Worm (Caenorhabditis elegans) whole organism, late embryonic: ENCODE measurements around the gene F55A11.6.

ENCODE experiments used
- C08G9.2 ChIP-seq: sonication (generic microtip); optimal IDR thresholded peaks from 2 replicates; lab custom pipeline; 2016; ENCODE audit warnings: mild to moderate bottlenecking, missing genetic modification characterization, moderate library complexity, missing compliant biosample characterization
- C38D4.7 ChIP-seq: fragments of 200-800 bp; sonication (Bioruptor generic); optimal IDR thresholded peaks from 2 replicates; lab custom pipeline; 2018; ENCODE audit warnings: mild to moderate bottlenecking, missing genetic modification characterization, moderate library complexity, missing compliant biosample characterization
- F13H6.1 ChIP-seq: sonication (generic microtip); optimal IDR thresholded peaks from 2 replicates; lab custom pipeline; 2016; ENCODE audit warnings: missing genetic modification characterization, missing compliant biosample characterization
- K09A11.1 ChIP-seq: sonication (generic microtip); optimal IDR thresholded peaks from 2 replicates; lab custom pipeline; 2017; ENCODE audit warnings: antibody characterized with exemption, mild to moderate bottlenecking, missing genetic modification characterization, missing compliant biosample characterization; ENCODE audit not compliant: insufficient read depth
- T23F11.4 ChIP-seq: fragments of 200-800 bp; sonication (Bioruptor generic); optimal IDR thresholded peaks from 2 replicates; lab custom pipeline; 2018; ENCODE audit warnings: mild to moderate bottlenecking, missing genetic modification characterization, missing compliant biosample characterization
- Y22D7AL.16 ChIP-seq: sonication (generic microtip); optimal IDR thresholded peaks from 2 replicates; lab custom pipeline; 2016; ENCODE audit warnings: missing genetic modification characterization, missing compliant biosample characterization
- ahr-1 ChIP-seq: sonication (generic microtip); optimal IDR thresholded peaks from 2 replicates; lab custom pipeline; 2016; ENCODE audit warnings: missing genetic modification characterization, missing compliant biosample characterization
- ama-1 ChIP-seq: fragments of 150-350 bp; optimal IDR thresholded peaks from 2 replicates; lab custom pipeline; 2014
- ceh-14 ChIP-seq: sonication (generic microtip); optimal IDR thresholded peaks from 2 replicates; lab custom pipeline; 2016; ENCODE audit warnings: missing genotype, missing genetic modification characterization, missing compliant biosample characterization
- ceh-18 ChIP-seq: sonication (generic microtip); optimal IDR thresholded peaks from 2 replicates; lab custom pipeline; 2016; ENCODE audit warnings: missing genetic modification characterization, missing compliant biosample characterization
- ceh-2 ChIP-seq: sonication (generic microtip); optimal IDR thresholded peaks from 2 replicates; lab custom pipeline; 2016; ENCODE audit warnings: missing genotype, missing genetic modification characterization, missing compliant biosample characterization
- ceh-22 ChIP-seq: sonication (generic microtip); optimal IDR thresholded peaks from 2 replicates; lab custom pipeline; 2017; ENCODE audit warnings: missing biosample characterization, missing genetic modification characterization
- ceh-31 ChIP-seq: sonication (generic microtip); optimal IDR thresholded peaks from 2 replicates; lab custom pipeline; 2016; ENCODE audit warnings: missing genetic modification characterization, missing compliant biosample characterization
- ceh-6 ChIP-seq: fragments of 200-800 bp; sonication (Bioruptor generic); optimal IDR thresholded peaks from 2 replicates; lab custom pipeline; 2018; ENCODE audit warnings: mild to moderate bottlenecking, missing genetic modification characterization, missing compliant biosample characterization
- ceh-9 ChIP-seq: sonication (generic microtip); optimal IDR thresholded peaks from 2 replicates; lab custom pipeline; 2016; ENCODE audit warnings: mild to moderate bottlenecking, missing genetic modification characterization, inconsistent platforms, missing compliant biosample characterization
- che-1 ChIP-seq: sonication (generic microtip); optimal IDR thresholded peaks from 2 replicates; lab custom pipeline; 2016; ENCODE audit warnings: mild to moderate bottlenecking, missing genetic modification characterization, missing compliant biosample characterization
- dmd-4 ChIP-seq: sonication (generic microtip); optimal IDR thresholded peaks from 2 replicates; lab custom pipeline; 2016; ENCODE audit warnings: borderline replicate concordance, missing genetic modification characterization, missing compliant biosample characterization
- dve-1 ChIP-seq: sonication (generic microtip); optimal IDR thresholded peaks from 2 replicates; lab custom pipeline; 2017; ENCODE audit warnings: antibody characterized with exemption, mild to moderate bottlenecking, missing genetic modification characterization, missing compliant biosample characterization
- elt-2 ChIP-seq: sonication (generic microtip); optimal IDR thresholded peaks from 2 replicates; lab custom pipeline; 2016; ENCODE audit warnings: missing genetic modification reagents, missing genetic modification characterization, missing compliant biosample characterization
- gmeb-2 ChIP-seq: sonication (generic microtip); optimal IDR thresholded peaks from 2 replicates; lab custom pipeline; 2016; ENCODE audit warnings: missing genetic modification characterization, inconsistent platforms, missing compliant biosample characterization
- hlh-13 ChIP-seq: fragments of 200-800 bp; sonication (Bioruptor generic); optimal IDR thresholded peaks from 2 replicates; lab custom pipeline; 2018; ENCODE audit warnings: mild to moderate bottlenecking, missing genetic modification characterization, missing compliant biosample characterization
- hlh-30 ChIP-seq: sonication (generic microtip); optimal IDR thresholded peaks from 2 replicates; lab custom pipeline; 2017; ENCODE audit warnings: antibody characterized with exemption, missing genetic modification characterization, missing compliant biosample characterization; ENCODE audit not compliant: insufficient read depth
- hlh-8 ChIP-seq: sonication (generic microtip); optimal IDR thresholded peaks from 2 replicates; lab custom pipeline; 2016; ENCODE audit warnings: missing genotype, missing genetic modification characterization, missing compliant biosample characterization
- lim-6 ChIP-seq: sonication (generic microtip); optimal IDR thresholded peaks from 2 replicates; lab custom pipeline; 2016; ENCODE audit warnings: missing genetic modification characterization, missing compliant biosample characterization
- madf-2 ChIP-seq: sonication (generic microtip); optimal IDR thresholded peaks from 2 replicates; lab custom pipeline; 2017; ENCODE audit warnings: missing genetic modification characterization, missing compliant biosample characterization
- nfya-1 ChIP-seq: sonication (generic microtip); optimal IDR thresholded peaks from 2 replicates; lab custom pipeline; 2017; ENCODE audit warnings: missing genetic modification characterization, mild to moderate bottlenecking, missing compliant biosample characterization, antibody characterized with exemption, moderate library complexity
- nhr-11 ChIP-seq: fragments of 150-350 bp; optimal IDR thresholded peaks from 2 replicates; lab custom pipeline; 2014; ENCODE audit warnings: missing biosample characterization, missing genetic modification characterization
- odd-2 ChIP-seq: sonication (generic microtip); optimal IDR thresholded peaks from 2 replicates; lab custom pipeline; 2017; ENCODE audit warnings: antibody characterized with exemption, mild to moderate bottlenecking, missing genetic modification characterization, missing compliant biosample characterization
- pag-3 ChIP-seq: sonication (generic microtip); optimal IDR thresholded peaks from 2 replicates; lab custom pipeline; 2016; ENCODE audit warnings: missing compliant biosample characterization, missing genetic modification characterization, borderline replicate concordance
- pha-2 ChIP-seq: sonication (generic microtip); optimal IDR thresholded peaks from 2 replicates; lab custom pipeline; 2017; ENCODE audit warnings: mild to moderate bottlenecking, missing genetic modification characterization, missing compliant biosample characterization
- pha-4 ChIP-seq: fragments of 150-350 bp; optimal IDR thresholded peaks from 2 replicates; lab custom pipeline; 2018; ENCODE audit warnings: missing biosample characterization, missing genetic modification reagents, missing genetic modification characterization
- pqm-1 ChIP-seq: sonication (generic microtip); optimal IDR thresholded peaks from 2 replicates; lab custom pipeline; 2016; ENCODE audit warnings: missing genetic modification characterization, missing compliant biosample characterization
- ref-2 ChIP-seq: sonication (generic microtip); optimal IDR thresholded peaks from 2 replicates; lab custom pipeline; 2016; ENCODE audit warnings: missing genetic modification characterization, missing compliant biosample characterization
- sdc-2 ChIP-seq: sonication (generic microtip); optimal IDR thresholded peaks from 2 replicates; lab custom pipeline; 2016; ENCODE audit warnings: missing genotype, missing genetic modification characterization, missing compliant biosample characterization
- sox-4 ChIP-seq: sonication (generic microtip); optimal IDR thresholded peaks from 2 replicates; lab custom pipeline; 2017; ENCODE audit warnings: mild to moderate bottlenecking, missing genetic modification characterization, inconsistent platforms, missing compliant biosample characterization
- ttx-3 ChIP-seq: sonication (generic microtip); optimal IDR thresholded peaks from 2 replicates; lab custom pipeline; 2016; ENCODE audit warnings: missing genetic modification reagents, missing genetic modification characterization, missing compliant biosample characterization
- unc-3 ChIP-seq, 2 experiments: fragments of 200-800 bp in 1 of 2; sonication (Bioruptor generic) in 1 of 2; sonication (generic microtip) in 1 of 2; conservative IDR thresholded peaks in 1 of 2; optimal IDR thresholded peaks in 1 of 2; 2 replicates each; pipeline versions ENCODE4 v1.3.6 to Lab custom; 2016 to 2022; ENCODE audit warnings: missing compliant biosample characterization in 2 of 2, missing genetic modification characterization in 2 of 2, missing genetic modification reagents in 1 of 2
- unc-42 ChIP-seq: sonication (generic microtip); optimal IDR thresholded peaks from 2 replicates; lab custom pipeline; 2016; ENCODE audit warnings: missing genotype, missing genetic modification characterization, missing compliant biosample characterization
- unc-55 ChIP-seq: sonication (generic microtip); optimal IDR thresholded peaks from 2 replicates; lab custom pipeline; 2017; ENCODE audit warnings: missing biosample characterization, missing genetic modification reagents, missing genetic modification characterization
- zip-5 ChIP-seq: sonication (generic microtip); optimal IDR thresholded peaks from 2 replicates; lab custom pipeline; 2016; ENCODE audit warnings: missing genetic modification characterization, missing compliant biosample characterization

The F55A11.6 gene

DNA sequence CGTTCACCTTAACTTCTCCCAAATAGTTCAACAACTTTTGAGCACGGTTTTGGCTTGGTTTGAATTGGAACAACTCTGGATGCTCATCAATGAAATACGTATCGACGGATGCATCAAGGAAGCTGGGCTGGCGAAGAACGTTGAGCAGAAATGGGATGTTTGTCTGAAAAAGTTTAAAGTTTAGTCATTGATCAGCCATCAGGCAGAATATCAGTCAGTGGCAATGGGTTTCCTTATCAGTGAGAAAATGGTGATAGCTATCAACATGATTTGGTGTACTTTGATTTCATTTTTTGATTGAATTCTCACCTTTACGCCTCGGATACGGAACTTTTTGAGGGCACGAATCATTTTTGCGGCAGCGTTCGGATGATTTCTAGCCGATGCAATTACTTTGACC lies 43.9 kb downstream of the F55A11.6 start:
- no peak for TF ChIP-seq T23F11.4
- peak; percentile 34 for TF ChIP-seq elt-2 (tag; lab: Kevin White, UChicago)
- TF ChIP-seq gmeb-2 (tag; lab: Kevin White, UChicago), result no peak
- no peak for TF ChIP-seq nhr-11
- no peak for TF ChIP-seq ceh-18 (tag; lab: Kevin White, UChicago)
- TF ChIP-seq ceh-22, result no peak
- TF ChIP-seq, all 69 proteins: peak for 1

- no peak for TF ChIP-seq ceh-9 (tag; lab: Kevin White, UChicago)
- TF ChIP-seq pag-3 (tag; lab: Kevin White, UChicago), result no peak
- no peak for TF ChIP-seq unc-42 (tag; lab: Kevin White, UChicago)
- TF ChIP-seq ceh-2, result no peak
Observed at ce11 chrV:11822461-11822939, 45.9 kb downstream of the F55A11.6 start, which contains the start of gene pyc-1. Gene pyc-1 (minus strand): TSS chrV:11822529.

- TF ChIP-seq nfya-1, result peak; percentile 36
- TF ChIP-seq elt-2 (tag; lab: Kevin White, UChicago), result peak; percentile 39
- TF ChIP-seq, all 69 proteins: peak for 2; not testable (repeated sequence) for 67
Observed at ce11 chrV:11823125-11823833, 46.6 kb downstream of the F55A11.6 start.

DNA sequence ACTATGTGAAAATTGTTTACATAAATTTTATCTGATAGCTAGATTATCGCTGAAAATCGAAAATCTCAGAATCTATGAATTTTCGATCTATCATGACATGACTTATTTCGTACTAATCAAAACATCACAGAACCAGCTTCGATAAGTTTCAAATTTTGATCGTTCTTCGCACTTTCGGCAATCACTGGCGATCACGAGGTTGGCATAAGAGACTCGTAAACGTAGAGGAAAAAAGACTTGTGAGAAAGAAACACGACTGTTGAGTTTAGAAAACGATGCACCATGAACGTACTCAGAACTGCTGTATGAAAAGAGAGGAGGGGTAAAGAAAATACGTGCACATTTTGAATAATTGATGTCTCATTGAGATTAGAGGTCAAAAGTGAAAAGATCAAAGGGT lies 47.3 kb downstream of the F55A11.6 start:
- TF ChIP-seq unc-55 (GFP tag; lab: Kevin White, UChicago) (peak; percentile 33), ceh-31 (tag; lab: Kevin White, UChicago) (no peak), K09A11.1 (tag; lab: Kevin White, UChicago) (no peak), hlh-30 (tag; lab: Kevin White, UChicago) (peak; percentile 11), ceh-18 (tag; lab: Kevin White, UChicago) (peak; percentile 54)
- TF ChIP-seq, all 69 proteins: peak for 3

DNA sequence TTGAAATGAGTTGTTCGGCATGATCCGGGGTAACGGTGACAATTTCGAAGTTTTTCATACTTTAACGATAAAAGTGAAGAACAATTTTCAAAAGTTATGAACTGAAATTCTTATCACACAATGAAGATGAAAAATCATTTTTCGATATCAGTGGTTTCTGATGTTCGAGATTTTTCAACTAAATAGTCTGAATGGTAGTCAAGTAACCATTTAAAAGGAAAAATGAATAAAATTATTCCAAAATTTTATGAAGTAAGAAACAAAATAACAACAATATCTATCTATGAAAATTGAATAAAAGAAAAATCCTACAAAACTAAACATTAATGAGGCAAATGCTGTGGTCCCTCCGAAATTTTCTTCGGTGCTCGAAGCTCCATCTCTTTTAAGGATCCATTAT lies 49.0 kb downstream of the F55A11.6 start, which contains the start of gene D2023.4:
Gene D2023.4 (minus strand): TSS at position 101 of the 400 bp plus-strand sequence.
- TF ChIP-seq Y22D7AL.16 (no peak), pha-4 (no peak), F13H6.1 (no peak), lim-6 (tag; lab: Kevin White, UChicago) (no peak), ceh-22 (no peak), ceh-14 (no peak), ahr-1 (tag; lab: Kevin White, UChicago) (no peak), nfya-1 (no peak), ttx-3 (tag; lab: Kevin White, UChicago) (no peak), hlh-13 (GFP tag; lab: Kevin White, UChicago) (no peak), odd-2 (tag; lab: Kevin White, UChicago) (no peak), madf-2 (tag; lab: Kevin White, UChicago) (no peak), C38D4.7 (GFP tag; lab: Kevin White, UChicago) (no peak), ama-1 (lab: Kevin White, UChicago) (no peak), ref-2 (tag; lab: Kevin White, UChicago) (no peak), T23F11.4 (no peak), zip-5 (tag; lab: Kevin White, UChicago) (no peak)

- no peak for TF ChIP-seq hlh-8
- TF ChIP-seq unc-3 (GFP tag; conservative IDR thresholded peaks at IDR 0.05; lab: Robert Waterston, UW), result no peak
- no peak for TF ChIP-seq unc-3 (tag; optimal IDR thresholded peaks at IDR 0.05; lab: Kevin White, UChicago)
- no peak for TF ChIP-seq pqm-1 (tag; lab: Kevin White, UChicago)
- no peak for TF ChIP-seq pha-4
- TF ChIP-seq dve-1 (tag; lab: Kevin White, UChicago), result no peak
- no peak for TF ChIP-seq odd-2 (tag; lab: Kevin White, UChicago)
- TF ChIP-seq K09A11.1 (tag; lab: Kevin White, UChicago), result no peak
- no peak for TF ChIP-seq Y22D7AL.16
- TF ChIP-seq ahr-1 (tag; lab: Kevin White, UChicago), result no peak
- TF ChIP-seq C08G9.2 (tag; lab: Kevin White, UChicago), result no peak
- TF ChIP-seq dmd-4 (tag; lab: Kevin White, UChicago), result no peak
- no peak for TF ChIP-seq pha-2 (tag; lab: Kevin White, UChicago)
- TF ChIP-seq ceh-18 (tag; lab: Kevin White, UChicago), result no peak
- no peak for TF ChIP-seq sox-4 (tag; lab: Kevin White, UChicago)
- TF ChIP-seq sdc-2 (tag; lab: Kevin White, UChicago), result no peak
- TF ChIP-seq nfya-1, result no peak
- TF ChIP-seq che-1, result no peak
- TF ChIP-seq pag-3 (tag; lab: Kevin White, UChicago), result no peak
- TF ChIP-seq ceh-6 (GFP tag; lab: Kevin White, UChicago), result no peak
Observed at ce11 chrV:11826967-11827366, 50.3 kb downstream of the F55A11.6 start, which contains the start of the genes mpst-1 and D2023.6. Gene mpst-1 (minus strand): TSS chrV:11827067. Gene D2023.6 (plus strand): TSS chrV:11827354.
